Fruit fly (Drosophila melanogaster) whole organism, embryonic: ENCODE measurements around the gene Jhbp1.
A peak's percentile ranks its signal among the peaks of the same experiment; 100 is the strongest.

Experiments used
- Atf-2 ChIP-seq: fragments of 200-800 bp; sonication (Bioruptor generic); optimal IDR thresholded peaks from 2 replicates; lab custom pipeline; 2016; ENCODE audit warnings: missing biosample characterization, missing genetic modification characterization
- CG10147 ChIP-seq: fragments of 200-800 bp; sonication (Bioruptor generic); optimal IDR thresholded peaks from 2 replicates; lab custom pipeline; 2019; ENCODE audit warnings: missing biosample characterization, mild to moderate bottlenecking, missing genetic modification characterization, moderate library complexity
- CG10431 ChIP-seq: fragments of 200-800 bp; sonication (Bioruptor generic); optimal IDR thresholded peaks from 3 replicates; lab custom pipeline; 2018; ENCODE audit warnings: missing biosample characterization, mild to moderate bottlenecking, missing genetic modification characterization
- CG11093 ChIP-seq: fragments of 200-800 bp; sonication (Bioruptor generic); IDR thresholded peaks from 3 replicates; pipeline ENCODE4 v1.3.6; 2022; ENCODE audit warnings: missing biosample characterization, missing genetic modification characterization
- CG11696 ChIP-seq: fragments of 200-800 bp; sonication (Bioruptor generic); IDR thresholded peaks from 2 replicates; pipeline ENCODE4 v1.3.6; 2022; ENCODE audit warnings: missing biosample characterization, missing genetic modification characterization
- CG12659 ChIP-seq: fragments of 200-800 bp; sonication (Bioruptor generic); optimal IDR thresholded peaks from 3 replicates; lab custom pipeline; 2017; ENCODE audit warnings: mild to moderate bottlenecking, missing biosample characterization, missing genetic modification reagents, missing genetic modification characterization
- CG13894 ChIP-seq: fragments of 200-800 bp; sonication (Bioruptor generic); optimal IDR thresholded peaks from 3 replicates; lab custom pipeline; 2018; ENCODE audit warnings: missing biosample characterization, mild to moderate bottlenecking, missing genetic modification characterization, moderate library complexity
- CG17361 ChIP-seq: fragments of 200-800 bp; sonication (Bioruptor generic); IDR thresholded peaks from 3 replicates; pipeline ENCODE4 v1.3.6; 2022; ENCODE audit warnings: missing biosample characterization, missing genetic modification characterization
- CG18011 ChIP-seq: fragments of 200-800 bp; sonication (Bioruptor generic); optimal IDR thresholded peaks from 2 replicates; lab custom pipeline; 2017; ENCODE audit warnings: missing biosample characterization, missing genetic modification characterization, mild to moderate bottlenecking, moderate library complexity, missing genotype
- CG2199 ChIP-seq: fragments of 200-800 bp; sonication (Bioruptor generic); IDR thresholded peaks from 3 replicates; pipeline ENCODE4 v1.3.6; 2022; ENCODE audit warnings: missing biosample characterization, missing genetic modification characterization
- CG2712 ChIP-seq: fragments of 200-800 bp; optimal IDR thresholded peaks from 3 replicates; lab custom pipeline; 2019; ENCODE audit warnings: missing biosample characterization, mild to moderate bottlenecking, missing genetic modification characterization, moderate library complexity
- CG31224 ChIP-seq: fragments of 200-800 bp; sonication (Bioruptor generic); IDR thresholded peaks from 2 replicates; pipeline ENCODE4 v1.3.6; 2022; ENCODE audit warnings: missing biosample characterization, missing genetic modification characterization
- CG4282 ChIP-seq: fragments of 200-800 bp; sonication (Bioruptor generic); optimal IDR thresholded peaks from 2 replicates; lab custom pipeline; 2016; ENCODE audit warnings: missing biosample characterization, missing genetic modification characterization
- CG4360 ChIP-seq: fragments of 200-800 bp; sonication (Bioruptor generic); IDR thresholded peaks from 2 replicates; pipeline ENCODE4 v1.3.6; 2022; ENCODE audit warnings: missing biosample characterization, missing genetic modification characterization
- CG6683 ChIP-seq: fragments of 200-800 bp; sonication (Bioruptor generic); optimal IDR thresholded peaks from 2 replicates; lab custom pipeline; 2017; ENCODE audit warnings: missing biosample characterization, mild to moderate bottlenecking, missing genetic modification characterization, missing genetic modification reagents
- CG7271 ChIP-seq: fragments of 200-800 bp; sonication (Bioruptor generic); optimal IDR thresholded peaks from 2 replicates; lab custom pipeline; 2018; ENCODE audit warnings: missing biosample characterization, mild to moderate bottlenecking, missing genetic modification characterization, moderate library complexity
- CG7987 ChIP-seq: fragments of 200-800 bp; sonication (Bioruptor generic); optimal IDR thresholded peaks from 2 replicates; lab custom pipeline; 2018; ENCODE audit warnings: missing biosample characterization, mild to moderate bottlenecking, missing genetic modification characterization, moderate library complexity
- CG9437 ChIP-seq: fragments of 200-800 bp; sonication (Bioruptor generic); optimal IDR thresholded peaks from 2 replicates; lab custom pipeline; 2018; ENCODE audit warnings: missing biosample characterization, mild to moderate bottlenecking, missing genetic modification characterization
- CG9727 ChIP-seq: fragments of 200-800 bp; sonication (Bioruptor generic); optimal IDR thresholded peaks from 3 replicates; lab custom pipeline; 2017; ENCODE audit warnings: missing biosample characterization, mild to moderate bottlenecking, missing genetic modification characterization
- CG9932 ChIP-seq: fragments of 200-800 bp; sonication (Bioruptor generic); IDR thresholded peaks from 2 replicates; pipeline ENCODE4 v1.3.6; 2022; ENCODE audit warnings: missing biosample characterization, missing genetic modification characterization
- Hey ChIP-seq: fragments of 200-800 bp; sonication (Bioruptor generic); optimal IDR thresholded peaks from 3 replicates; lab custom pipeline; 2018; ENCODE audit warnings: missing biosample characterization, mild to moderate bottlenecking, missing genetic modification characterization
- Kr ChIP-seq: fragments of 200-800 bp; sonication (Bioruptor generic); optimal IDR thresholded peaks from 2 replicates; lab custom pipeline; 2017; ENCODE audit warnings: missing biosample characterization, mild to moderate bottlenecking, missing genetic modification characterization
- Med ChIP-seq: fragments of 200-800 bp; sonication (Bioruptor generic); peaks from one replicate; lab custom pipeline; 2016; ENCODE audit warnings: missing biosample characterization, missing genetic modification characterization, mild to moderate bottlenecking, inconsistent platforms, moderate library complexity
- Taf1 ChIP-seq: fragments of 200-800 bp; sonication (Bioruptor generic); IDR thresholded peaks from 2 replicates; pipeline ENCODE4 v1.3.6; 2022; ENCODE audit warnings: missing biosample characterization, missing genetic modification characterization
- abd-A ChIP-seq: fragments of 200-800 bp; sonication (Bioruptor generic); optimal IDR thresholded peaks from 3 replicates; lab custom pipeline; 2019; ENCODE audit warnings: missing biosample characterization, mild to moderate bottlenecking, missing genetic modification characterization, moderate library complexity
- ash1 ChIP-seq: fragments of 200-800 bp; sonication (Bioruptor generic); optimal IDR thresholded peaks from 2 replicates; lab custom pipeline; 2018; ENCODE audit warnings: missing biosample characterization, mild to moderate bottlenecking, missing genetic modification characterization
- cad ChIP-seq: fragments of >200 bp; optimal IDR thresholded peaks from 2 replicates; lab custom pipeline; 2017; ENCODE audit warnings: missing biosample characterization, missing genetic modification characterization
- ci ChIP-seq: fragments of 200-800 bp; sonication (Bioruptor generic); IDR thresholded peaks from 3 replicates; pipeline ENCODE4 v1.3.6; 2022; ENCODE audit warnings: missing biosample characterization, missing genetic modification characterization
- crol ChIP-seq: fragments of 200-800 bp; sonication (Bioruptor generic); IDR thresholded peaks from 2 replicates; pipeline ENCODE4 v1.3.6; 2022; ENCODE audit warnings: missing biosample characterization, missing genetic modification characterization
- eve ChIP-seq, 2 experiments: fragments of >200 bp; optimal IDR thresholded peaks; 2 replicates each; lab custom pipeline; 2017; ENCODE audit warnings: missing biosample characterization in 2 of 2, missing genetic modification characterization in 2 of 2
- exex ChIP-seq: fragments of 200-800 bp; sonication (Bioruptor generic); optimal IDR thresholded peaks from 4 replicates; lab custom pipeline; 2018; ENCODE audit warnings: missing biosample characterization, mild to moderate bottlenecking, missing genetic modification characterization, moderate library complexity
- gsb-n ChIP-seq: fragments of 200-800 bp; sonication (Bioruptor generic); optimal IDR thresholded peaks from 3 replicates; lab custom pipeline; 2018; ENCODE audit warnings: missing biosample characterization, mild to moderate bottlenecking, missing genetic modification characterization
- gt ChIP-seq: fragments of 200-800 bp; sonication (Bioruptor generic); IDR thresholded peaks from 2 replicates; pipeline ENCODE4 v1.3.6; 2022; ENCODE audit warnings: missing biosample characterization, missing genetic modification characterization
- hbn ChIP-seq: fragments of 200-800 bp; sonication (Bioruptor generic); IDR thresholded peaks from 2 replicates; pipeline ENCODE4 v1.3.6; 2022; ENCODE audit warnings: missing biosample characterization, missing genetic modification characterization; ENCODE audit not compliant: partially characterized antibody
- hkb ChIP-seq, 2 experiments: fragments of 200-800 bp in 1 of 2; fragments of >200 bp in 1 of 2; sonication (Bioruptor generic) in 1 of 2; IDR thresholded peaks in 1 of 2; optimal IDR thresholded peaks in 1 of 2; 2 replicates each; pipeline versions ENCODE4 v1.3.6 to Lab custom; 2017 to 2022; ENCODE audit warnings: missing biosample characterization in 1 of 2, missing genetic modification characterization in 1 of 2
- kni ChIP-seq: fragments of 200-800 bp; sonication (Bioruptor generic); optimal IDR thresholded peaks from 3 replicates; lab custom pipeline; 2017; ENCODE audit warnings: mild to moderate bottlenecking, missing biosample characterization, missing genetic modification reagents, missing genetic modification characterization
- lov ChIP-seq, 2 experiments: fragments of 200-800 bp in 1 of 2; fragments of >200 bp in 1 of 2; sonication (Bioruptor generic) in 1 of 2; IDR thresholded peaks in 1 of 2; optimal IDR thresholded peaks in 1 of 2; 2 replicates in 1 of 2; 3 replicates in 1 of 2; pipeline versions ENCODE4 v1.3.6 to Lab custom; 2017 to 2022; ENCODE audit warnings: missing biosample characterization in 1 of 2, missing genetic modification characterization in 1 of 2
- nerfin-1 ChIP-seq: fragments of 200-800 bp; sonication (Bioruptor generic); optimal IDR thresholded peaks from 3 replicates; lab custom pipeline; 2019; ENCODE audit warnings: missing biosample characterization, mild to moderate bottlenecking, missing genetic modification characterization, moderate library complexity
- oc ChIP-seq: fragments of 200-800 bp; sonication (Bioruptor generic); optimal IDR thresholded peaks from 2 replicates; lab custom pipeline; 2018; ENCODE audit warnings: missing biosample characterization, mild to moderate bottlenecking, missing genetic modification characterization, moderate library complexity
- pros ChIP-seq: fragments of 200-800 bp; sonication (Bioruptor generic); optimal IDR thresholded peaks from 3 replicates; lab custom pipeline; 2019; ENCODE audit warnings: missing biosample characterization, mild to moderate bottlenecking, missing genetic modification characterization, moderate library complexity
- run ChIP-seq: fragments of 200-800 bp; sonication (Bioruptor generic); optimal IDR thresholded peaks from 3 replicates; lab custom pipeline; 2018; ENCODE audit warnings: missing biosample characterization, mild to moderate bottlenecking, missing genetic modification characterization
- sens ChIP-seq: fragments of 200-800 bp; sonication (Bioruptor generic); peaks from one replicate; lab custom pipeline; 2016; ENCODE audit warnings: missing biosample characterization, missing genetic modification characterization
- tio ChIP-seq: fragments of 200-800 bp; sonication (Bioruptor generic); optimal IDR thresholded peaks from 2 replicates; lab custom pipeline; 2017; ENCODE audit warnings: missing biosample characterization, missing genetic modification characterization, inconsistent platforms
- zen ChIP-seq: fragments of 200-800 bp; sonication (Bioruptor generic); optimal IDR thresholded peaks from 3 replicates; lab custom pipeline; 2018; ENCODE audit warnings: missing biosample characterization, mild to moderate bottlenecking, missing genetic modification characterization, moderate library complexity
- zen2 ChIP-seq: fragments of 200-800 bp; sonication (Bioruptor generic); IDR thresholded peaks from 3 replicates; pipeline ENCODE4 v1.3.6; 2022; ENCODE audit warnings: missing biosample characterization, missing genetic modification characterization; ENCODE audit not compliant: partially characterized antibody
- zfh1 ChIP-seq: fragments of 200-800 bp; sonication (Bioruptor generic); IDR thresholded peaks from 3 replicates; pipeline ENCODE4 v1.3.6; 2022; ENCODE audit warnings: missing biosample characterization, missing genetic modification characterization

Gene Jhbp1

dm6 chr3R:4981076-4981593 lies 15.9 kb downstream of the Jhbp1 start (continued):
- TF ChIP-seq zen2 (GFP tag; lab: Robert Waterston, UW) (no peak), ash1 (GFP tag; lab: Kevin White, UChicago) (no peak), crol (GFP tag; lab: Robert Waterston, UW) (peak; percentile 91)

dm6 chr3R:4984132-4984531 lies 18.9 kb downstream of the Jhbp1 start, which contains the start of gene CG14662:
Gene CG14662 (minus strand): TSS chr3R:4984232.
- no peak for TF ChIP-seq CG12659
- peak in 1 of 2 experiments; percentile 25 for TF ChIP-seq eve (GFP tag; optimal IDR thresholded peaks at IDR 0.05; lab: Kevin White, UChicago)
- peak; percentile 28 for TF ChIP-seq zen (tag; lab: Kevin White, UChicago)

- TF ChIP-seq run (tag; lab: Kevin White, UChicago) = peak; percentile 24
- peak; percentile 64 for TF ChIP-seq sens (GFP tag; lab: Kevin White, UChicago)
- no peak for TF ChIP-seq tio
- TF ChIP-seq CG11696 (GFP tag; lab: Robert Waterston, UW) = 0 out of 2 replicates have a peak, but pooled peaks have one; percentile 12
- no peak for TF ChIP-seq CG10147 (GFP tag; lab: Kevin White, UChicago)
- TF ChIP-seq hkb (optimal IDR thresholded peaks at IDR 0.05; lab: Kevin White, UChicago) = no peak
- TF ChIP-seq hkb (GFP tag; IDR thresholded peaks at IDR 0.05; lab: Robert Waterston, UW) = 0 out of 2 replicates have a peak, but pooled peaks have one; percentile 8
- peak; percentile 20 for TF ChIP-seq gsb-n (tag; lab: Kevin White, UChicago)
- TF ChIP-seq CG17361 (GFP tag; lab: Robert Waterston, UW) = 0 out of 3 replicates have a peak, but pooled peaks have one; percentile 9
- peak; percentile 59 for TF ChIP-seq nerfin-1 (tag; lab: Kevin White, UChicago)
- peak; percentile 77 for TF ChIP-seq Med
- TF ChIP-seq CG9932 (GFP tag; lab: Robert Waterston, UW) = 0 out of 2 replicates have a peak, but pooled peaks have one; percentile 18
- peak; percentile 9 for TF ChIP-seq kni
- TF ChIP-seq Atf-2 (GFP tag; lab: Kevin White, UChicago) = no peak
- TF ChIP-seq CG31224 (GFP tag; lab: Robert Waterston, UW) = peak; percentile 12; the same call in 1 of the 2 replicates
- TF ChIP-seq ci (GFP tag; lab: Robert Waterston, UW) = peak; percentile 56; the same call in 2 of the 3 replicates
- peak; percentile 88 for TF ChIP-seq pros
- peak; percentile 80 for TF ChIP-seq Hey
- TF ChIP-seq cad = peak; percentile 9
- peak; percentile 42 for TF ChIP-seq CG13894
- TF ChIP-seq CG4360 (GFP tag; lab: Robert Waterston, UW) = peak; percentile 36; the same call in 1 of the 2 replicates
- TF ChIP-seq oc (tag; lab: Kevin White, UChicago) = peak; percentile 47
- TF ChIP-seq exex (tag; lab: Kevin White, UChicago) = no peak
- no peak for TF ChIP-seq lov (optimal IDR thresholded peaks at IDR 0.05; lab: Kevin White, UChicago)
- TF ChIP-seq lov (GFP tag; IDR thresholded peaks at IDR 0.05; lab: Robert Waterston, UW) = peak; percentile 74; the same call in 1 of the 3 replicates
- TF ChIP-seq abd-A (tag; lab: Kevin White, UChicago) = peak; percentile 41
- TF ChIP-seq CG18011 (GFP tag; lab: Kevin White, UChicago) = no peak
- TF ChIP-seq CG2199 (GFP tag; lab: Robert Waterston, UW) = peak; percentile 68; the same call in 1 of the 3 replicates
Measured at dm6 chr3R:4984688-4985087, 19.4 kb downstream of the Jhbp1 start.

- TF ChIP-seq CG6683 (GFP tag; lab: Kevin White, UChicago) = no peak
- no peak for TF ChIP-seq Kr
- TF ChIP-seq CG4282 (GFP tag; lab: Kevin White, UChicago) = no peak
- no peak for TF ChIP-seq CG2712 (tag; lab: Kevin White, UChicago)
- no peak for TF ChIP-seq Taf1 (GFP tag; lab: Robert Waterston, UW)
- TF ChIP-seq CG9727 (GFP tag; lab: Kevin White, UChicago) = no peak
- no peak for TF ChIP-seq CG7987 (GFP tag; lab: Kevin White, UChicago)
- no peak for TF ChIP-seq CG10431 (GFP tag; lab: Kevin White, UChicago)
- no peak for TF ChIP-seq zfh1
- no peak for TF ChIP-seq hbn (GFP tag; lab: Robert Waterston, UW)
- no peak for TF ChIP-seq gt
- no peak for TF ChIP-seq CG11093 (GFP tag; lab: Robert Waterston, UW)
- TF ChIP-seq CG7271 = no peak
- TF ChIP-seq CG9437 (GFP tag; lab: Kevin White, UChicago) = no peak
Measured at dm6 chr3R:4986666-4987065, 21.4 kb downstream of the Jhbp1 start.
